In genomic region chrX:16350062-16350461, dm6 we compare ENCODE assay signal across 1 fruit fly cellular context.
TF ChIP-seq lines count a peak whose summit lies in the region.

sl (plus strand) TSS chrX:16350315.

TF ChIP-seq in whole organism, embryonic, 481 proteins besides CTCF, POLR2A, EP300 and RAD21 (continued from another document and continues in another):
- TF ChIP-seq ftz-f1 (GFP tag; optimal IDR thresholded peaks at IDR 0.05; lab: Kevin White, UChicago), result no peak
- no peak for TF ChIP-seq pfk (GFP tag; optimal IDR thresholded peaks at IDR 0.05; lab: Kevin White, UChicago)
- TF ChIP-seq maf-S (GFP tag; optimal IDR thresholded peaks at IDR 0.05; lab: Kevin White, UChicago), result no peak
- TF ChIP-seq zen2 (GFP tag; IDR thresholded peaks at IDR 0.05; lab: Robert Waterston, UW; ENCODE audit: partially characterized antibody), result no peak
- TF ChIP-seq CG1602 (GFP tag; optimal IDR thresholded peaks at IDR 0.05; lab: Kevin White, UChicago), result no peak
- no peak for TF ChIP-seq CG31441 (GFP tag; IDR thresholded peaks at IDR 0.05; lab: Robert Waterston, UW)
- TF ChIP-seq exex (tag; optimal IDR thresholded peaks at IDR 0.05; lab: Kevin White, UChicago), result no peak
- no peak for TF ChIP-seq cg (GFP tag; optimal IDR thresholded peaks at IDR 0.05; lab: Kevin White, UChicago)
- no peak for TF ChIP-seq dm (GFP tag; optimal IDR thresholded peaks at IDR 0.05; lab: Kevin White, UChicago)
- no peak for TF ChIP-seq CG16815 (GFP tag; optimal IDR thresholded peaks at IDR 0.05; lab: Kevin White, UChicago)
- TF ChIP-seq CG6689 (GFP tag; IDR thresholded peaks at IDR 0.05; lab: Robert Waterston, UW), result no peak
- no peak for TF ChIP-seq CG12769 (tag; optimal IDR thresholded peaks at IDR 0.05; lab: Kevin White, UChicago)
- no peak for TF ChIP-seq Fer2 (tag; optimal IDR thresholded peaks at IDR 0.05; lab: Kevin White, UChicago)
- no peak for TF ChIP-seq CG43689 (GFP tag; IDR thresholded peaks at IDR 0.05; lab: Robert Waterston, UW)
- no peak for TF ChIP-seq CG13775 (GFP tag; optimal IDR thresholded peaks at IDR 0.05; lab: Kevin White, UChicago)
- TF ChIP-seq seq (GFP tag; IDR thresholded peaks at IDR 0.05; lab: Robert Waterston, UW), result no peak
- no peak for TF ChIP-seq eyg (GFP tag; optimal IDR thresholded peaks at IDR 0.05; lab: Kevin White, UChicago)
- no peak for TF ChIP-seq ato (GFP tag; IDR thresholded peaks at IDR 0.05; lab: Robert Waterston, UW; ENCODE audit: partially characterized antibody)
- TF ChIP-seq CG8359 (GFP tag; optimal IDR thresholded peaks at IDR 0.05; lab: Kevin White, UChicago; ENCODE audit: borderline replicate concordance), result no peak
- TF ChIP-seq CG32767 (GFP tag; IDR thresholded peaks at IDR 0.05; lab: Robert Waterston, UW), result no peak
- TF ChIP-seq crp (GFP tag; optimal IDR thresholded peaks at IDR 0.05; lab: Kevin White, UChicago), result peak; percentile 5 to 82
- TF ChIP-seq Med (GFP tag; lab: Kevin White, UChicago), result peak; percentile 90
- TF ChIP-seq MBD-R2 (GFP tag; IDR thresholded peaks at IDR 0.05; lab: Robert Waterston, UW), result peak; percentile 81
- no peak for TF ChIP-seq CG14965 (GFP tag; optimal IDR thresholded peaks at IDR 0.05; lab: Kevin White, UChicago; ENCODE audit: borderline replicate concordance)
- no peak for TF ChIP-seq CG5180 (GFP tag; optimal IDR thresholded peaks at IDR 0.05; lab: Kevin White, UChicago)
- 0 out of 4 replicates have a peak, but pooled peaks have one; percentile 47 for TF ChIP-seq chinmo (GFP tag; IDR thresholded peaks at IDR 0.05; lab: Robert Waterston, UW; ENCODE audit: partially characterized antibody)
- no peak for TF ChIP-seq eve (GFP tag; optimal IDR thresholded peaks at IDR 0.05; lab: Kevin White, UChicago)
- TF ChIP-seq nerfin-2 (GFP tag; IDR thresholded peaks at IDR 0.05; lab: Robert Waterston, UW; ENCODE audit: partially characterized antibody), result no peak
- peak; percentile 58 for TF ChIP-seq Rfx (GFP tag; IDR thresholded peaks at IDR 0.05; lab: Robert Waterston, UW)
- TF ChIP-seq CG10267 (tag; optimal IDR thresholded peaks at IDR 0.05; lab: Kevin White, UChicago), result peak; percentile 38
- TF ChIP-seq Gsc (GFP tag; IDR thresholded peaks at IDR 0.05; lab: Robert Waterston, UW), result no peak
- peak; percentile 92 for TF ChIP-seq CG7357 (GFP tag; IDR thresholded peaks at IDR 0.05; lab: Robert Waterston, UW)
- TF ChIP-seq CHES-1-like (GFP tag; optimal IDR thresholded peaks at IDR 0.05; lab: Kevin White, UChicago), result no peak
- no peak for TF ChIP-seq ttk (GFP tag; IDR thresholded peaks at IDR 0.05; lab: Robert Waterston, UW)
- peak; percentile 28 for TF ChIP-seq CG2120 (GFP tag; optimal IDR thresholded peaks at IDR 0.05; lab: Kevin White, UChicago)
- no peak for TF ChIP-seq p53 (GFP tag; optimal IDR thresholded peaks at IDR 0.05; lab: Kevin White, UChicago)
- no peak for TF ChIP-seq nerfin-1 (tag; optimal IDR thresholded peaks at IDR 0.05; lab: Kevin White, UChicago)
- TF ChIP-seq Meics (GFP tag; optimal IDR thresholded peaks at IDR 0.05; lab: Kevin White, UChicago), result no peak
- TF ChIP-seq CG14050 (GFP tag; IDR thresholded peaks at IDR 0.05; lab: Robert Waterston, UW), result no peak
- peak; percentile 49; the same call in 1 of the 2 replicates for TF ChIP-seq hbn (GFP tag; IDR thresholded peaks at IDR 0.05; lab: Robert Waterston, UW; ENCODE audit: partially characterized antibody)
- TF ChIP-seq CG18476 (GFP tag; optimal IDR thresholded peaks at IDR 0.05; lab: Kevin White, UChicago), result no peak
- TF ChIP-seq CG17328 (GFP tag; IDR thresholded peaks at IDR 0.05; lab: Robert Waterston, UW), result 0 out of 2 replicates have a peak, but pooled peaks have one; percentile 19
- TF ChIP-seq CG12942 (GFP tag; optimal IDR thresholded peaks at IDR 0.05; lab: Kevin White, UChicago), result no peak
- peak; percentile 7 for TF ChIP-seq Dp (GFP tag; optimal IDR thresholded peaks at IDR 0.05; lab: Kevin White, UChicago)
- TF ChIP-seq CG10431 (GFP tag; optimal IDR thresholded peaks at IDR 0.05; lab: Kevin White, UChicago), result no peak
- peak; percentile 69 for TF ChIP-seq CG15514 (GFP tag; optimal IDR thresholded peaks at IDR 0.05; lab: Kevin White, UChicago)
- TF ChIP-seq gt (GFP tag; IDR thresholded peaks at IDR 0.05; lab: Robert Waterston, UW), result no peak
- 0 out of 2 replicates have a peak, but pooled peaks have one; percentile 37 for TF ChIP-seq Dref (GFP tag; IDR thresholded peaks at IDR 0.05; lab: Robert Waterston, UW)
- TF ChIP-seq CG3281 (GFP tag; optimal IDR thresholded peaks at IDR 0.05; lab: Kevin White, UChicago), result no peak
- no peak for TF ChIP-seq CG1233 (GFP tag; optimal IDR thresholded peaks at IDR 0.05; lab: Kevin White, UChicago)
- no peak for TF ChIP-seq CG14014 (GFP tag; IDR thresholded peaks at IDR 0.05; lab: Robert Waterston, UW)
- TF ChIP-seq twi (tag; optimal IDR thresholded peaks at IDR 0.05; lab: Kevin White, UChicago), result no peak
- no peak for TF ChIP-seq CG10209 (GFP tag; optimal IDR thresholded peaks at IDR 0.05; lab: Kevin White, UChicago)
- TF ChIP-seq Hand (GFP tag; optimal IDR thresholded peaks at IDR 0.05; lab: Kevin White, UChicago), result no peak
- TF ChIP-seq Adf1 (GFP tag; IDR thresholded peaks at IDR 0.05; lab: Robert Waterston, UW), result no peak
- TF ChIP-seq sim (GFP tag; IDR thresholded peaks at IDR 0.05; lab: Robert Waterston, UW), result no peak
- TF ChIP-seq CkIIα-i1 (GFP tag; IDR thresholded peaks at IDR 0.05; lab: Robert Waterston, UW), result no peak
- TF ChIP-seq CG11456 (GFP tag; IDR thresholded peaks at IDR 0.05; lab: Robert Waterston, UW), result no peak
- TF ChIP-seq CG2889 (GFP tag; IDR thresholded peaks at IDR 0.05; lab: Robert Waterston, UW), result no peak
- TF ChIP-seq bcd (GFP tag; optimal IDR thresholded peaks at IDR 0.05; lab: Kevin White, UChicago), result no peak
- TF ChIP-seq D19B (GFP tag; optimal IDR thresholded peaks at IDR 0.05; lab: Kevin White, UChicago), result no peak
- no peak for TF ChIP-seq CG8944 (GFP tag; optimal IDR thresholded peaks at IDR 0.05; lab: Kevin White, UChicago)
- no peak for TF ChIP-seq danr (GFP tag; IDR thresholded peaks at IDR 0.05; lab: Robert Waterston, UW)
- no peak for TF ChIP-seq CG4707 (GFP tag; optimal IDR thresholded peaks at IDR 0.05; lab: Kevin White, UChicago)
- TF ChIP-seq mirr (GFP tag; optimal IDR thresholded peaks at IDR 0.05; lab: Kevin White, UChicago), result no peak
- TF ChIP-seq al (GFP tag; IDR thresholded peaks at IDR 0.05; lab: Robert Waterston, UW), result no peak
- no peak for TF ChIP-seq croc (GFP tag; conservative IDR thresholded peaks at IDR 0.05; lab: Robert Waterston, UW)
- no peak for TF ChIP-seq tll (GFP tag; optimal IDR thresholded peaks at IDR 0.05; lab: Kevin White, UChicago)
- TF ChIP-seq ems (GFP tag; optimal IDR thresholded peaks at IDR 0.05; lab: Kevin White, UChicago), result no peak
- TF ChIP-seq pan (optimal IDR thresholded peaks at IDR 0.05; lab: Kevin White, UChicago), result no peak
- no peak for TF ChIP-seq pan (GFP tag; optimal IDR thresholded peaks at IDR 0.05 in 1 of 2, IDR thresholded peaks at IDR 0.05 in 1 of 2)
- TF ChIP-seq CG16779 (GFP tag; IDR thresholded peaks at IDR 0.05; lab: Robert Waterston, UW), result no peak
- no peak for TF ChIP-seq CG2678 (tag; optimal IDR thresholded peaks at IDR 0.05; lab: Kevin White, UChicago)
- peak; percentile 22 for TF ChIP-seq Sry-δ (GFP tag; optimal IDR thresholded peaks at IDR 0.05; lab: Kevin White, UChicago)
- TF ChIP-seq Dip3 (GFP tag; optimal IDR thresholded peaks at IDR 0.05; lab: Kevin White, UChicago), result no peak
- no peak for TF ChIP-seq CG8765 (GFP tag; IDR thresholded peaks at IDR 0.05; lab: Robert Waterston, UW)
- 0 out of 2 replicates have a peak, but pooled peaks have one; percentile 15 for TF ChIP-seq vvl (GFP tag; IDR thresholded peaks at IDR 0.05; lab: Robert Waterston, UW)
- TF ChIP-seq fd64A (GFP tag; optimal IDR thresholded peaks at IDR 0.05; lab: Kevin White, UChicago), result no peak
- peak; percentile 66 for TF ChIP-seq gfzf (GFP tag; optimal IDR thresholded peaks at IDR 0.05; lab: Kevin White, UChicago)
- no peak for TF ChIP-seq Dbx (GFP tag; IDR thresholded peaks at IDR 0.05; lab: Robert Waterston, UW)
- no peak for TF ChIP-seq CG5953 (GFP tag; IDR thresholded peaks at IDR 0.05; lab: Robert Waterston, UW)
- peak; percentile 18 for TF ChIP-seq Dad (GFP tag; optimal IDR thresholded peaks at IDR 0.05; lab: Kevin White, UChicago)
- TF ChIP-seq YL-1 (GFP tag; optimal IDR thresholded peaks at IDR 0.05; lab: Kevin White, UChicago), result peak; percentile 57
- no peak for TF ChIP-seq dysf (GFP tag; IDR thresholded peaks at IDR 0.05; lab: Robert Waterston, UW)
- no peak for TF ChIP-seq CG4424 (GFP tag; optimal IDR thresholded peaks at IDR 0.05; lab: Kevin White, UChicago)
- no peak for TF ChIP-seq CG4854 (GFP tag; optimal IDR thresholded peaks at IDR 0.05; lab: Kevin White, UChicago)
- no peak for TF ChIP-seq Sox100B (GFP tag; optimal IDR thresholded peaks at IDR 0.05; lab: Kevin White, UChicago)
- TF ChIP-seq vnd (GFP tag; IDR thresholded peaks at IDR 0.05; lab: Robert Waterston, UW; ENCODE audit: partially characterized antibody), result no peak
- peak; percentile 36 for TF ChIP-seq HmgZ (tag; optimal IDR thresholded peaks at IDR 0.05; lab: Kevin White, UChicago)
- TF ChIP-seq CG1529 (GFP tag; optimal IDR thresholded peaks at IDR 0.05; lab: Kevin White, UChicago), result no peak
- TF ChIP-seq Bdp1 (GFP tag; optimal IDR thresholded peaks at IDR 0.05; lab: Kevin White, UChicago), result no peak
- no peak for TF ChIP-seq Ssrp (tag; optimal IDR thresholded peaks at IDR 0.05; lab: Kevin White, UChicago)
- no peak for TF ChIP-seq sna (GFP tag; IDR thresholded peaks at IDR 0.05; lab: Robert Waterston, UW; ENCODE audit: partially characterized antibody)
- TF ChIP-seq sr (GFP tag; IDR thresholded peaks at IDR 0.05; lab: Robert Waterston, UW), result no peak
- TF ChIP-seq CG3847 (GFP tag; IDR thresholded peaks at IDR 0.05; lab: Robert Waterston, UW), result no peak; the same call in 1 of the 2 replicates
- TF ChIP-seq pho (GFP tag; optimal IDR thresholded peaks at IDR 0.05; lab: Kevin White, UChicago), result no peak
- no peak for TF ChIP-seq ro (GFP tag; IDR thresholded peaks at IDR 0.05; lab: Robert Waterston, UW)
- TF ChIP-seq knrl (GFP tag; IDR thresholded peaks at IDR 0.05; lab: Robert Waterston, UW; ENCODE audit: partially characterized antibody), result peak; percentile 32; the same call in 1 of the 3 replicates
- TF ChIP-seq hth (optimal IDR thresholded peaks at IDR 0.05; lab: Kevin White, UChicago), result no peak
- TF ChIP-seq Spps (tag; optimal IDR thresholded peaks at IDR 0.05; lab: Kevin White, UChicago), result no peak
- peak; percentile 66 for TF ChIP-seq CG13287 (GFP tag; IDR thresholded peaks at IDR 0.05; lab: Robert Waterston, UW; ENCODE audit: partially characterized antibody)
- TF ChIP-seq Lpt (GFP tag; optimal IDR thresholded peaks at IDR 0.05; lab: Kevin White, UChicago), result no peak
- TF ChIP-seq jing (GFP tag; optimal IDR thresholded peaks at IDR 0.05; lab: Kevin White, UChicago), result no peak
- no peak; the same call in 3 of the 4 replicates for TF ChIP-seq Gug (GFP tag; IDR thresholded peaks at IDR 0.05; lab: Robert Waterston, UW)
- TF ChIP-seq CG30403 (GFP tag; optimal IDR thresholded peaks at IDR 0.05; lab: Kevin White, UChicago), result peak; percentile 16
- TF ChIP-seq CG2712 (tag; optimal IDR thresholded peaks at IDR 0.05; lab: Kevin White, UChicago), result no peak
- TF ChIP-seq CG12659 (GFP tag; optimal IDR thresholded peaks at IDR 0.05; lab: Kevin White, UChicago), result no peak
- TF ChIP-seq CG7271 (tag; optimal IDR thresholded peaks at IDR 0.05; lab: Kevin White, UChicago), result no peak
- peak; percentile 4 for TF ChIP-seq CG8290 (GFP tag; optimal IDR thresholded peaks at IDR 0.05; lab: Kevin White, UChicago)
- TF ChIP-seq CG8290 (tag; optimal IDR thresholded peaks at IDR 0.05; lab: Kevin White, UChicago), result no peak
- no peak for TF ChIP-seq Hsf (GFP tag; optimal IDR thresholded peaks at IDR 0.05; lab: Kevin White, UChicago)
- no peak for TF ChIP-seq sug (tag; optimal IDR thresholded peaks at IDR 0.05; lab: Kevin White, UChicago)
- no peak for TF ChIP-seq CG33213 (GFP tag; optimal IDR thresholded peaks at IDR 0.05; lab: Kevin White, UChicago)
- TF ChIP-seq CG8924 (tag; optimal IDR thresholded peaks at IDR 0.05; lab: Kevin White, UChicago), result no peak
- no peak for TF ChIP-seq Drgx (GFP tag; IDR thresholded peaks at IDR 0.05; lab: Robert Waterston, UW)
- TF ChIP-seq C15 (GFP tag; IDR thresholded peaks at IDR 0.05; lab: Robert Waterston, UW), result no peak
- no peak for TF ChIP-seq ci (GFP tag; IDR thresholded peaks at IDR 0.05; lab: Robert Waterston, UW)
- no peak for TF ChIP-seq CG11398 (GFP tag; optimal IDR thresholded peaks at IDR 0.05; lab: Kevin White, UChicago)
- TF ChIP-seq CG34224 (GFP tag; IDR thresholded peaks at IDR 0.05; lab: Robert Waterston, UW; ENCODE audit: partially characterized antibody), result peak; percentile 53; the same call in 2 of the 3 replicates
- TF ChIP-seq CG1603 (tag; optimal IDR thresholded peaks at IDR 0.05; lab: Kevin White, UChicago), result no peak
- no peak for TF ChIP-seq NFAT (GFP tag; IDR thresholded peaks at IDR 0.05; lab: Robert Waterston, UW)
- no peak for TF ChIP-seq PHDP (tag; optimal IDR thresholded peaks at IDR 0.05; lab: Kevin White, UChicago)
- TF ChIP-seq chif (GFP tag; optimal IDR thresholded peaks at IDR 0.05; lab: Kevin White, UChicago), result no peak
- no peak for TF ChIP-seq pita (GFP tag; optimal IDR thresholded peaks at IDR 0.05; lab: Kevin White, UChicago)
- TF ChIP-seq CG4404 (GFP tag; IDR thresholded peaks at IDR 0.05; lab: Robert Waterston, UW), result no peak
- TF ChIP-seq ssp (GFP tag; IDR thresholded peaks at IDR 0.05; lab: Robert Waterston, UW), result peak; percentile 95
- TF ChIP-seq mld (GFP tag; IDR thresholded peaks at IDR 0.05; lab: Robert Waterston, UW; ENCODE audit: partially characterized antibody), result no peak
- no peak for TF ChIP-seq CG9876 (GFP tag; optimal IDR thresholded peaks at IDR 0.05; lab: Kevin White, UChicago)
- no peak for TF ChIP-seq Oli (tag; optimal IDR thresholded peaks at IDR 0.05; lab: Kevin White, UChicago)
- no peak for TF ChIP-seq CG15696 (tag; optimal IDR thresholded peaks at IDR 0.05; lab: Kevin White, UChicago)
- 0 out of 2 replicates have a peak, but pooled peaks have one; percentile 19 for TF ChIP-seq E2f2 (GFP tag; IDR thresholded peaks at IDR 0.05; lab: Robert Waterston, UW)
- no peak for TF ChIP-seq Mad (GFP tag; optimal IDR thresholded peaks at IDR 0.05; lab: Kevin White, UChicago)
- no peak for TF ChIP-seq CG10321 (GFP tag; IDR thresholded peaks at IDR 0.05; lab: Robert Waterston, UW)
- no peak for TF ChIP-seq lab (GFP tag; optimal IDR thresholded peaks at IDR 0.05; lab: Kevin White, UChicago)
- TF ChIP-seq CG6254 (GFP tag; optimal IDR thresholded peaks at IDR 0.05; lab: Kevin White, UChicago), result no peak
- TF ChIP-seq Bteb2 (GFP tag; optimal IDR thresholded peaks at IDR 0.05; lab: Kevin White, UChicago), result no peak
- TF ChIP-seq rib (GFP tag; IDR thresholded peaks at IDR 0.05; lab: Robert Waterston, UW), result no peak
